Fruit fly (Drosophila melanogaster) whole organism, embryonic: ENCODE data around the gene drpr.

Experiments
- CG14667 ChIP-seq: fragments of 200-800 bp; sonication (Bioruptor generic); IDR thresholded peaks from 2 replicates; pipeline ENCODE4 v1.3.6; 2022; ENCODE audit warnings: missing biosample characterization, missing genetic modification characterization
- CTCF ChIP-seq: fragments of 200-800 bp; sonication (Bioruptor generic); optimal IDR thresholded peaks from 2 replicates; lab custom pipeline; 2017; ENCODE audit warnings: missing biosample characterization, mild to moderate bottlenecking, missing genetic modification characterization, moderate library complexity

dm6 chr3L:1746338-1747199, 15.7 kb upstream of the drpr start, which contains the start of gene CG13921:
- TF ChIP-seq CTCF (peak; percentile 72), CG14667 (GFP tag; lab: Robert Waterston, UW) (peak; percentile 99)
